Worm (Caenorhabditis elegans): ENCODE results near the gene cyp-33A1.

cyp-33A1 gene

ce11 chrV:7634657-7635056, 46.6 kb downstream of the cyp-33A1 start, which contains the start of gene srd-31:
Gene srd-31 (minus strand): TSS chrV:7634757.
- TF ChIP-seq set-16 (GFP tag; IDR thresholded peaks at IDR 0.05) = no peak
- TF ChIP-seq fos-1 (tag; optimal IDR thresholded peaks at IDR 0.05) = no peak
- no peak for TF ChIP-seq mep-1 (tag; optimal IDR thresholded peaks at IDR 0.05)
- TF ChIP-seq tra-1 (GFP tag; IDR thresholded peaks at IDR 0.05) = no peak
- no peak for TF ChIP-seq T26A8.4 (GFP tag; IDR thresholded peaks at IDR 0.05)
- no peak for TF ChIP-seq Y105C5A.15 (GFP tag; IDR thresholded peaks at IDR 0.05)
- TF ChIP-seq ceh-32 (tag; optimal IDR thresholded peaks at IDR 0.05; ENCODE audit: poor library complexity) = no peak
- TF ChIP-seq jun-1 (tag; optimal IDR thresholded peaks at IDR 0.05) = no peak
- TF ChIP-seq pha-4 (GFP tag; IDR thresholded peaks at IDR 0.05) = no peak
- TF ChIP-seq pha-4 (tag; optimal IDR thresholded peaks at IDR 0.05) = no peak
- no peak for TF ChIP-seq spr-3 (GFP tag; optimal IDR thresholded peaks at IDR 0.05)
- TF ChIP-seq gei-8 (GFP tag; optimal IDR thresholded peaks at IDR 0.05) = no peak
- TF ChIP-seq lsy-2 (tag; optimal IDR thresholded peaks at IDR 0.05) = no peak
- TF ChIP-seq dpl-1 (GFP tag; optimal IDR thresholded peaks at IDR 0.05) = no peak
- no peak for TF ChIP-seq nhr-25 (tag; optimal IDR thresholded peaks at IDR 0.05; ENCODE audit: borderline replicate concordance, insufficient read depth)
- TF ChIP-seq unc-39 (tag; optimal IDR thresholded peaks at IDR 0.05) = no peak
- no peak for TF ChIP-seq R02D3.7 (tag; optimal IDR thresholded peaks at IDR 0.05)
- no peak for TF ChIP-seq mxl-3 (GFP tag; optimal IDR thresholded peaks at IDR 0.05)
- TF ChIP-seq mxl-2 (GFP tag; conservative IDR thresholded peaks at IDR 0.05) = no peak
- TF ChIP-seq ztf-7 (tag; optimal IDR thresholded peaks at IDR 0.05) = no peak
- no peak for TF ChIP-seq mdt-29 (GFP tag; IDR thresholded peaks at IDR 0.05)

- peak; percentile 6 for TF ChIP-seq aha-1 (tag)
- no peak for TF ChIP-seq nhr-11 (tag; optimal IDR thresholded peaks at IDR 0.05)
Observed at ce11 chrV:7631732-7632131, 49.5 kb downstream of the cyp-33A1 start, which contains the start of gene srd-25. Gene srd-25 (plus strand): TSS chrV:7632032.

DNA sequence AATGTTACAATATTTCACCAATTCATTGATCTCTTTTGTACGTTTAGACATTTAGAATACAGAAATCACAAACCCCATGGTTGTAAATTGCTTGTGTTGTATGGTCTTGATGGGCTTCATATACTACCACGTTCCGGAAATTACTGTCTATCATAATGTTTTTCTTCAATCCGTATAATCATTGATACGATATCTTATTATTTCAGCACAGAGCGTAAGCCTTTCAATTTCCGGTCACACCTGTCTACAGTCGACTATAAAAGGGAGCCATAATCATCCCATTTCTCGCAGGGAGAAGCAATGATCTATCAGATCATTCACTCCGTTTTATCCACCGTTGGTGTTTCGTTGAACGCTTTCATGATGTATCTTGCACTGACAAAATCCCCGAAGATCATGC, 51.8 kb downstream of the cyp-33A1 start, which contains the start of gene srd-30:
Gene srd-30 (plus strand): TSS at position 301 of the 400 bp plus-strand sequence.
- TF ChIP-seq ceh-28 (tag; optimal IDR thresholded peaks at IDR 0.05) (no peak), D1046.2 (GFP tag; IDR thresholded peaks at IDR 0.05) (no peak), nhr-77 (tag; optimal IDR thresholded peaks at IDR 0.05) (no peak), hmg-1.1 (GFP tag; IDR thresholded peaks at IDR 0.05) (no peak), rbr-2 (tag; optimal IDR thresholded peaks at IDR 0.05) (no peak), ceh-20 (GFP tag; IDR thresholded peaks at IDR 0.05) (no peak), nhr-102 (tag; optimal IDR thresholded peaks at IDR 0.05) (no peak), fkh-10 (GFP tag; optimal IDR thresholded peaks at IDR 0.05) (no peak), ztf-11 (tag; optimal IDR thresholded peaks at IDR 0.05) (no peak), saeg-2 (GFP tag; IDR thresholded peaks at IDR 0.05) (no peak), daf-8 (GFP tag; IDR thresholded peaks at IDR 0.05) (no peak), daf-16 (GFP tag; optimal IDR thresholded peaks at IDR 0.05) (no peak), daf-16 (tag; optimal IDR thresholded peaks at IDR 0.05) (no peak), dmd-8 (GFP tag; IDR thresholded peaks at IDR 0.05) (no peak), cey-2 (tag; optimal IDR thresholded peaks at IDR 0.05; ENCODE audit: borderline replicate concordance, insufficient read depth) (no peak), spr-3 (GFP tag; optimal IDR thresholded peaks at IDR 0.05) (no peak), tag-97 (GFP tag; IDR thresholded peaks at IDR 0.05) (no peak), dpl-1 (GFP tag; optimal IDR thresholded peaks at IDR 0.05) (no peak), lir-3 (tag; optimal IDR thresholded peaks at IDR 0.05) (no peak), lsy-2 (tag; optimal IDR thresholded peaks at IDR 0.05) (no peak)
